Worm (Caenorhabditis elegans) whole organism, L1 larva: ENCODE results near the gene math-18.

ENCODE experiments used
- Y116A8C.19 ChIP-seq: sonication (generic microtip); optimal IDR thresholded peaks from 2 replicates; lab custom pipeline; 2016; ENCODE audit warnings: missing compliant biosample characterization, missing genetic modification characterization, borderline replicate concordance
- elt-2 ChIP-seq: sonication (generic microtip); optimal IDR thresholded peaks from 2 replicates; lab custom pipeline; 2016; ENCODE audit warnings: missing genetic modification characterization, mild to moderate bottlenecking, inconsistent platforms, missing compliant biosample characterization, missing genetic modification reagents
- elt-3 ChIP-seq, 6 experiments: fragments of 150-350 bp in 1 of 6; sonication (generic microtip); optimal IDR thresholded peaks; 2 replicates each; lab custom pipeline; 2017 to 2018; ENCODE audit warnings: missing biosample characterization in 6 of 6, missing genetic modification characterization in 6 of 6, inconsistent platforms in 1 of 6
- snpc-4 ChIP-seq: fragments of 150-350 bp; optimal IDR thresholded peaks from 2 replicates; lab custom pipeline; 2014; ENCODE audit warnings: missing biosample characterization, missing genetic modification characterization
- unc-62 ChIP-seq: fragments of 150-350 bp; optimal IDR thresholded peaks from 2 replicates; lab custom pipeline; 2014; ENCODE audit warnings: missing biosample characterization, missing genetic modification reagents, missing genetic modification characterization

DNA sequence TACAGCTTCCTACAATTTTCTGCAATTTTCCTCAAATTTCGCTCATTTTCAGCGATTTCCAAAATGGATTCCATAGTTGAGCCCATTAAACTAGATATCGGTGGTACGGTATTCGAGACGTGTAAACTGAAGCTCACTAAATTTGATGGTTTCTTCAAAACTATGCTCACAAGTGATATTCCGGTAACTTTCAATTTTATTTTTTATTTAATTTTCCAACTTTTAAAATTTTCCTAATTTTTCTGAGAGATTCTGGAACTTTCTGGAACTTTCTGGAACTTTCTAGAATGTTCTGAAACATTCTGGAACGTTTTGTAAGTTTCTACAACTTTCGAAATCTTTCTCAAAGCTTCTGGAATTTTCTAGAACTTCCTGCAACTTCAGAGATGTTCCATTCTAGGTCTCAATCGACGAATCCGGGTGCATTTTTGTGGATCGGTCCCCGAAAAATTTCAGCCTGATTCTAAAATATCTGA, 6.9 kb upstream of the math-18 start, which contains the start of gene C40A11.2:
- no peak for TF ChIP-seq elt-2 (tag; lab: Kevin White, UChicago)
- TF ChIP-seq unc-62 (GFP tag; lab: Kevin White, UChicago), result no peak
- no peak for TF ChIP-seq elt-3 (tag; optimal IDR thresholded peaks at IDR 0.05; lab: Kevin White, UChicago)
- TF ChIP-seq Y116A8C.19 (tag; lab: Kevin White, UChicago), result no peak
- no peak for TF ChIP-seq snpc-4 (tag; lab: Kevin White, UChicago)
